Worm (Caenorhabditis elegans) whole organism, late embryonic: ENCODE measurements around the gene tmem-218.

Source experiments
- C38D4.7 ChIP-seq: fragments of 200-800 bp; sonication (Bioruptor generic); optimal IDR thresholded peaks from 2 replicates; lab custom pipeline; 2018; ENCODE audit warnings: mild to moderate bottlenecking, missing genetic modification characterization, moderate library complexity, missing compliant biosample characterization
- F13H6.1 ChIP-seq: sonication (generic microtip); optimal IDR thresholded peaks from 2 replicates; lab custom pipeline; 2016; ENCODE audit warnings: missing genetic modification characterization, missing compliant biosample characterization
- K02D7.2 ChIP-seq: sonication (generic microtip); optimal IDR thresholded peaks from 2 replicates; lab custom pipeline; 2017; ENCODE audit warnings: mild to moderate bottlenecking, missing genetic modification characterization, missing compliant biosample characterization
- K09A11.1 ChIP-seq: sonication (generic microtip); optimal IDR thresholded peaks from 2 replicates; lab custom pipeline; 2017; ENCODE audit warnings: antibody characterized with exemption, mild to moderate bottlenecking, missing genetic modification characterization, missing compliant biosample characterization; ENCODE audit not compliant: insufficient read depth
- T23F11.4 ChIP-seq: fragments of 200-800 bp; sonication (Bioruptor generic); optimal IDR thresholded peaks from 2 replicates; lab custom pipeline; 2018; ENCODE audit warnings: mild to moderate bottlenecking, missing genetic modification characterization, missing compliant biosample characterization
- ahr-1 ChIP-seq: sonication (generic microtip); optimal IDR thresholded peaks from 2 replicates; lab custom pipeline; 2016; ENCODE audit warnings: missing genetic modification characterization, missing compliant biosample characterization
- ama-1 ChIP-seq: fragments of 150-350 bp; optimal IDR thresholded peaks from 2 replicates; lab custom pipeline; 2014
- ceh-18 ChIP-seq: sonication (generic microtip); optimal IDR thresholded peaks from 2 replicates; lab custom pipeline; 2016; ENCODE audit warnings: missing genetic modification characterization, missing compliant biosample characterization
- ceh-19 ChIP-seq: fragments of 200-800 bp; sonication (Bioruptor generic); optimal IDR thresholded peaks from 2 replicates; lab custom pipeline; 2018; ENCODE audit warnings: mild to moderate bottlenecking, missing genetic modification characterization, missing compliant biosample characterization
- ceh-22 ChIP-seq: sonication (generic microtip); optimal IDR thresholded peaks from 2 replicates; lab custom pipeline; 2017; ENCODE audit warnings: missing biosample characterization, missing genetic modification characterization
- ceh-24 ChIP-seq: sonication (generic microtip); optimal IDR thresholded peaks from 2 replicates; lab custom pipeline; 2016; ENCODE audit warnings: mild to moderate bottlenecking, missing genetic modification characterization, missing compliant biosample characterization
- ceh-31 ChIP-seq: sonication (generic microtip); optimal IDR thresholded peaks from 2 replicates; lab custom pipeline; 2016; ENCODE audit warnings: missing genetic modification characterization, missing compliant biosample characterization
- ceh-34 ChIP-seq: sonication (generic microtip); optimal IDR thresholded peaks from 2 replicates; lab custom pipeline; 2016; ENCODE audit warnings: mild to moderate bottlenecking, missing genetic modification characterization, missing compliant biosample characterization
- ceh-45 ChIP-seq: fragments of 200-800 bp; sonication (Bioruptor generic); IDR thresholded peaks from 2 replicates; pipeline ENCODE4 v1.3.6; 2022; ENCODE audit warnings: missing genetic modification reagents, missing genetic modification characterization, missing compliant biosample characterization
- ceh-6 ChIP-seq: fragments of 200-800 bp; sonication (Bioruptor generic); optimal IDR thresholded peaks from 2 replicates; lab custom pipeline; 2018; ENCODE audit warnings: mild to moderate bottlenecking, missing genetic modification characterization, missing compliant biosample characterization
- ceh-9 ChIP-seq: sonication (generic microtip); optimal IDR thresholded peaks from 2 replicates; lab custom pipeline; 2016; ENCODE audit warnings: mild to moderate bottlenecking, missing genetic modification characterization, inconsistent platforms, missing compliant biosample characterization
- elt-2 ChIP-seq: sonication (generic microtip); optimal IDR thresholded peaks from 2 replicates; lab custom pipeline; 2016; ENCODE audit warnings: missing genetic modification reagents, missing genetic modification characterization, missing compliant biosample characterization
- elt-4 ChIP-seq: sonication (generic microtip); optimal IDR thresholded peaks from 2 replicates; lab custom pipeline; 2016; ENCODE audit warnings: missing genetic modification characterization, missing compliant biosample characterization
- ets-4 ChIP-seq: sonication (generic microtip); optimal IDR thresholded peaks from 2 replicates; lab custom pipeline; 2016; ENCODE audit warnings: missing genetic modification characterization, missing compliant biosample characterization
- eyg-1 ChIP-seq: sonication (generic microtip); optimal IDR thresholded peaks from 2 replicates; lab custom pipeline; 2016; ENCODE audit warnings: missing genotype, missing genetic modification characterization, missing compliant biosample characterization
- fkh-6 ChIP-seq: sonication (generic microtip); optimal IDR thresholded peaks from 2 replicates; lab custom pipeline; 2016; ENCODE audit warnings: missing genetic modification characterization, missing compliant biosample characterization
- hlh-30 ChIP-seq: sonication (generic microtip); optimal IDR thresholded peaks from 2 replicates; lab custom pipeline; 2017; ENCODE audit warnings: antibody characterized with exemption, missing genetic modification characterization, missing compliant biosample characterization; ENCODE audit not compliant: insufficient read depth
- hlh-6 ChIP-seq: sonication (generic microtip); optimal IDR thresholded peaks from 2 replicates; lab custom pipeline; 2016; ENCODE audit warnings: missing genotype, missing genetic modification characterization, missing compliant biosample characterization
- hlh-8 ChIP-seq: sonication (generic microtip); optimal IDR thresholded peaks from 2 replicates; lab custom pipeline; 2016; ENCODE audit warnings: missing genotype, missing genetic modification characterization, missing compliant biosample characterization
- madf-2 ChIP-seq: sonication (generic microtip); optimal IDR thresholded peaks from 2 replicates; lab custom pipeline; 2017; ENCODE audit warnings: missing genetic modification characterization, missing compliant biosample characterization
- mec-3 ChIP-seq: sonication (generic microtip); optimal IDR thresholded peaks from 2 replicates; lab custom pipeline; 2016; ENCODE audit warnings: borderline replicate concordance, missing genetic modification characterization, missing compliant biosample characterization
- nfya-1 ChIP-seq: sonication (generic microtip); optimal IDR thresholded peaks from 2 replicates; lab custom pipeline; 2017; ENCODE audit warnings: missing genetic modification characterization, mild to moderate bottlenecking, missing compliant biosample characterization, antibody characterized with exemption, moderate library complexity
- nhr-11 ChIP-seq: fragments of 150-350 bp; optimal IDR thresholded peaks from 2 replicates; lab custom pipeline; 2014; ENCODE audit warnings: missing biosample characterization, missing genetic modification characterization
- nhr-232 ChIP-seq: sonication (generic microtip); optimal IDR thresholded peaks from 2 replicates; lab custom pipeline; 2016; ENCODE audit warnings: missing genetic modification characterization, missing compliant biosample characterization
- pag-3 ChIP-seq: sonication (generic microtip); optimal IDR thresholded peaks from 2 replicates; lab custom pipeline; 2016; ENCODE audit warnings: missing compliant biosample characterization, missing genetic modification characterization, borderline replicate concordance
- pat-9 ChIP-seq: fragments of 200-800 bp; sonication (Bioruptor generic); optimal IDR thresholded peaks from 2 replicates; lab custom pipeline; 2018; ENCODE audit warnings: mild to moderate bottlenecking, missing genetic modification characterization, moderate library complexity, missing compliant biosample characterization
- pqm-1 ChIP-seq: sonication (generic microtip); optimal IDR thresholded peaks from 2 replicates; lab custom pipeline; 2016; ENCODE audit warnings: missing genetic modification characterization, missing compliant biosample characterization
- pros-1 ChIP-seq: fragments of 150-350 bp; optimal IDR thresholded peaks from 2 replicates; lab custom pipeline; 2014; ENCODE audit warnings: missing biosample characterization, missing genetic modification reagents, missing genetic modification characterization
- ref-2 ChIP-seq: sonication (generic microtip); optimal IDR thresholded peaks from 2 replicates; lab custom pipeline; 2016; ENCODE audit warnings: missing genetic modification characterization, missing compliant biosample characterization
- rnt-1 ChIP-seq: sonication (generic microtip); optimal IDR thresholded peaks from 2 replicates; lab custom pipeline; 2016; ENCODE audit warnings: missing genetic modification characterization, missing compliant biosample characterization
- sdc-2 ChIP-seq: sonication (generic microtip); optimal IDR thresholded peaks from 2 replicates; lab custom pipeline; 2016; ENCODE audit warnings: missing genotype, missing genetic modification characterization, missing compliant biosample characterization
- sox-2 ChIP-seq: fragments of 200-800 bp; sonication (Bioruptor generic); IDR thresholded peaks from 2 replicates; pipeline ENCODE4 v1.3.6; 2022; ENCODE audit warnings: missing genetic modification reagents, missing genetic modification characterization, missing compliant biosample characterization
- syd-9 ChIP-seq: sonication (generic microtip); optimal IDR thresholded peaks from 2 replicates; lab custom pipeline; 2016; ENCODE audit warnings: mild to moderate bottlenecking, missing genetic modification characterization, moderate library complexity, missing compliant biosample characterization
- tbx-2 ChIP-seq: sonication (generic microtip); optimal IDR thresholded peaks from 2 replicates; lab custom pipeline; 2016; ENCODE audit warnings: missing genetic modification characterization, missing compliant biosample characterization
- unc-3 ChIP-seq, 2 experiments: fragments of 200-800 bp in 1 of 2; sonication (Bioruptor generic) in 1 of 2; sonication (generic microtip) in 1 of 2; conservative IDR thresholded peaks in 1 of 2; optimal IDR thresholded peaks in 1 of 2; 2 replicates each; pipeline versions ENCODE4 v1.3.6 to Lab custom; 2016 to 2022; ENCODE audit warnings: missing compliant biosample characterization in 2 of 2, missing genetic modification characterization in 2 of 2, missing genetic modification reagents in 1 of 2
- unc-42 ChIP-seq: sonication (generic microtip); optimal IDR thresholded peaks from 2 replicates; lab custom pipeline; 2016; ENCODE audit warnings: missing genotype, missing genetic modification characterization, missing compliant biosample characterization
- unc-55 ChIP-seq: sonication (generic microtip); optimal IDR thresholded peaks from 2 replicates; lab custom pipeline; 2017; ENCODE audit warnings: missing biosample characterization, missing genetic modification reagents, missing genetic modification characterization
- unc-86 ChIP-seq: sonication (generic microtip); optimal IDR thresholded peaks from 2 replicates; lab custom pipeline; 2016; ENCODE audit warnings: missing genetic modification characterization, missing compliant biosample characterization
- zip-5 ChIP-seq: sonication (generic microtip); optimal IDR thresholded peaks from 2 replicates; lab custom pipeline; 2016; ENCODE audit warnings: missing genetic modification characterization, missing compliant biosample characterization
- ztf-16 ChIP-seq: sonication (generic microtip); optimal IDR thresholded peaks from 2 replicates; lab custom pipeline; 2017; ENCODE audit warnings: missing genetic modification characterization, missing compliant biosample characterization

The tmem-218 gene

ce11 chrX:17628345-17628744 is 21.1 kb upstream of the tmem-218 start:
- TF ChIP-seq ceh-24 (tag; lab: Kevin White, UChicago) (no peak), ceh-18 (tag; lab: Kevin White, UChicago) (peak; percentile 36), unc-42 (peak; percentile 51), nfya-1 (tag; lab: Kevin White, UChicago) (peak; percentile 5), eyg-1 (tag; lab: Kevin White, UChicago) (no peak), ceh-6 (GFP tag; lab: Kevin White, UChicago) (no peak), ceh-31 (tag; lab: Kevin White, UChicago) (no peak), ceh-9 (tag; lab: Kevin White, UChicago) (no peak), ref-2 (tag; lab: Kevin White, UChicago) (no peak), pros-1 (tag; lab: Kevin White, UChicago) (no peak)

DNA sequence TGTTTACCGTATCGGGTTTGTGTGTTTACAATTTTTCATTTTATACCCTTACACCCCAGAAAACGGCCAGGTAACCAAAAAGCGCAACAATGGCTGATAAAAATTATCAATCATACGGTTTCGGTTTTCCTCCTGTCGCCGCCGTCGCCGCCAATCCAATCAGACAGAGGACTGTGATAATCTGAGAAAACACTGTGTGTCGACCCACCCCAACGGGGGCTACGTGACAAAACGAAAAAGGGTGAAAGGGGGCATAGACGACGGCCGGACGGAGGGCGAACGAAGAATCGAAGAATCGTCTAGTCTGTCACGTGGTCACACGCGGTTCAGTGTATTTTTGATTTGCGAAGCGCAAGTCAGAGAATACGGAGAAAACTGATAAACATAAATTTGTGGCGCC is 18.6 kb upstream of the tmem-218 start:
- TF ChIP-seq ceh-22 (tag; lab: Kevin White, UChicago) (no peak), ceh-6 (GFP tag; lab: Kevin White, UChicago) (no peak), tbx-2 (tag; lab: Kevin White, UChicago) (peak; percentile 26), unc-86 (tag; lab: Kevin White, UChicago) (no peak), K02D7.2 (tag; lab: Kevin White, UChicago) (no peak), T23F11.4 (GFP tag; lab: Kevin White, UChicago) (no peak), unc-3 (GFP tag; conservative IDR thresholded peaks at IDR 0.05; lab: Robert Waterston, UW) (no peak), unc-3 (tag; optimal IDR thresholded peaks at IDR 0.05; lab: Kevin White, UChicago) (no peak), pros-1 (tag; lab: Kevin White, UChicago) (no peak), hlh-30 (tag; lab: Kevin White, UChicago) (peak; percentile 77), elt-2 (peak; percentile 9), ahr-1 (tag; lab: Kevin White, UChicago) (no peak), ceh-9 (tag; lab: Kevin White, UChicago) (no peak), ref-2 (tag; lab: Kevin White, UChicago) (peak; percentile 23), ztf-16 (tag; lab: Kevin White, UChicago) (no peak), pqm-1 (peak; percentile 35), unc-55 (no peak), ceh-45 (GFP tag; lab: Robert Waterston, UW) (no peak), ceh-34 (tag; lab: Kevin White, UChicago) (no peak), pag-3 (no peak), elt-4 (tag; lab: Kevin White, UChicago) (no peak)
- TF ChIP-seq, all 69 proteins: peak for 5

ce11 chrX:17631703-17632102 is 17.8 kb upstream of the tmem-218 start:
- TF ChIP-seq unc-55 (peak; percentile 37), zip-5 (no peak), tbx-2 (tag; lab: Kevin White, UChicago) (no peak), mec-3 (no peak), fkh-6 (no peak), hlh-8 (no peak), pat-9 (tag; lab: Kevin White, UChicago) (no peak)

DNA sequence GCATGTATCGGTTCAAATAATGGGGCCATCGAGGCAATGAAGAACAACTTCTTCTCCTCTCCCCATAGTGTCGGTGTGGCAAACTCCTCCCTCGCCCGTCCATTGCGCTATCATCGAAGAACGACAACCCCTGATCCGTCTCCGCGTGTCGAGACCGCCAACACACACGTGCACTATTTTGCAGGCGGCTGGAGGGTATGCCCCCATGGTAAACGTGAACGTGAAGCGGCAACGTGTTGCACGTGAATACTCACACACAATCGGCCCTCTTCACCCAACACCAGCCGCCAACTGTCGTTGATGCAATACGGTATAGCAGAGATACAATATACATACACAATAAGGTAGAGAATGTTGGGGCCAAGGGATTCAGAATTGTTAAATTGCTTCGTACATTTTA is 16.3 kb upstream of the tmem-218 start:
- TF ChIP-seq rnt-1 (tag; lab: Kevin White, UChicago): peak; percentile 34
- no peak for TF ChIP-seq ceh-22 (tag; lab: Kevin White, UChicago)
- TF ChIP-seq C38D4.7 (GFP tag; lab: Kevin White, UChicago): no peak
- no peak for TF ChIP-seq ahr-1 (tag; lab: Kevin White, UChicago)
- no peak for TF ChIP-seq sox-2 (GFP tag; lab: Robert Waterston, UW)
- peak; percentile 59 for TF ChIP-seq sdc-2
- TF ChIP-seq pag-3: no peak
- TF ChIP-seq ref-2 (tag; lab: Kevin White, UChicago): peak; percentile 0
- TF ChIP-seq hlh-6 (tag; lab: Kevin White, UChicago): no peak
- TF ChIP-seq F13H6.1 (tag; lab: Kevin White, UChicago): no peak
- TF ChIP-seq ama-1 (lab: Kevin White, UChicago): no peak
- peak; percentile 9 for TF ChIP-seq ceh-31 (tag; lab: Kevin White, UChicago)
- no peak for TF ChIP-seq pros-1 (tag; lab: Kevin White, UChicago)
- no peak for TF ChIP-seq ceh-19
- no peak for TF ChIP-seq T23F11.4 (GFP tag; lab: Kevin White, UChicago)
- no peak for TF ChIP-seq syd-9 (tag; lab: Kevin White, UChicago)
- TF ChIP-seq madf-2: no peak
- peak; percentile 57 for TF ChIP-seq tbx-2 (tag; lab: Kevin White, UChicago)
- no peak for TF ChIP-seq zip-5
- TF ChIP-seq pqm-1: no peak
- no peak for TF ChIP-seq ets-4 (tag; lab: Kevin White, UChicago)
- no peak for TF ChIP-seq nhr-232 (tag; lab: Kevin White, UChicago)
- TF ChIP-seq ceh-6 (GFP tag; lab: Kevin White, UChicago): no peak
- TF ChIP-seq K09A11.1 (tag; lab: Kevin White, UChicago): no peak
- peak; percentile 64 for TF ChIP-seq unc-55
- TF ChIP-seq nhr-11: no peak
- no peak for TF ChIP-seq ceh-9 (tag; lab: Kevin White, UChicago)
- TF ChIP-seq elt-2: peak; percentile 3
